Worm (Caenorhabditis elegans) whole organism, L4 larva: ENCODE results near the gene F53F1.2.
A peak's percentile ranks its signal among the peaks of the same experiment; 100 is the strongest.

Source experiments
- aha-1 ChIP-seq: fragments of 150-350 bp; peaks from one replicate; lab custom pipeline; 2014; ENCODE audit warnings: missing biosample characterization, missing genetic modification characterization
- lir-3 ChIP-seq: sonication (generic microtip); optimal IDR thresholded peaks from 2 replicates; lab custom pipeline; 2016; ENCODE audit warnings: mild to moderate bottlenecking, missing genetic modification characterization, missing compliant biosample characterization
- pha-4 ChIP-seq, 2 experiments: fragments of 150-350 bp in 1 of 2; fragments of 200-800 bp in 1 of 2; sonication (Bioruptor generic) in 1 of 2; IDR thresholded peaks in 1 of 2; optimal IDR thresholded peaks in 1 of 2; 2 replicates each; pipeline versions ENCODE4 v1.3.6 to Lab custom; 2014 to 2022; ENCODE audit warnings: missing genetic modification characterization in 2 of 2, missing genetic modification reagents in 2 of 2, missing biosample characterization in 1 of 2, missing compliant biosample characterization in 1 of 2
- ztf-11 ChIP-seq: fragments of 150-350 bp; optimal IDR thresholded peaks from 2 replicates; lab custom pipeline; 2014; ENCODE audit warnings: missing biosample characterization, missing genetic modification characterization

ce11 chrV:13371336-13371735 is 35.3 kb upstream of the F53F1.2 start:
- TF ChIP-seq pha-4 (GFP tag; IDR thresholded peaks at IDR 0.05; lab: Robert Waterston, UW) (no peak), pha-4 (tag; optimal IDR thresholded peaks at IDR 0.05; lab: Kevin White, UChicago) (no peak), aha-1 (tag; lab: Kevin White, UChicago) (peak; percentile 96), lir-3 (tag; lab: Kevin White, UChicago) (no peak), ztf-11 (tag; lab: Kevin White, UChicago) (no peak)
